Fruit fly (Drosophila melanogaster): ENCODE data around the gene CG13359.

dm6 chrX:838012-838411, 34.7 kb upstream of the CG13359 start:
- no peak for TF ChIP-seq Abd-B (GFP tag; optimal IDR thresholded peaks at IDR 0.05)
- no peak for TF ChIP-seq usp (GFP tag; optimal IDR thresholded peaks at IDR 0.05)
- no peak for TF ChIP-seq OdsH (GFP tag; optimal IDR thresholded peaks at IDR 0.05)
